Worm (Caenorhabditis elegans): ENCODE results near the gene stg-1.

Gene stg-1

ce11 chrII:10010914-10011313 lies 49.5 kb downstream of the stg-1 start:
- TF ChIP-seq ceh-19 (GFP tag; optimal IDR thresholded peaks at IDR 0.05): no peak
- no peak for TF ChIP-seq C08G9.2 (tag; optimal IDR thresholded peaks at IDR 0.05)
- TF ChIP-seq pha-2 (tag; optimal IDR thresholded peaks at IDR 0.05): no peak
- TF ChIP-seq sdc-2 (tag; optimal IDR thresholded peaks at IDR 0.05): no peak
- no peak for TF ChIP-seq hlh-15 (tag; optimal IDR thresholded peaks at IDR 0.05)
- no peak for TF ChIP-seq hlh-30 (tag; optimal IDR thresholded peaks at IDR 0.05; ENCODE audit: insufficient read depth)
- TF ChIP-seq pros-1 (tag; optimal IDR thresholded peaks at IDR 0.05): no peak
- no peak for TF ChIP-seq lim-6 (tag; optimal IDR thresholded peaks at IDR 0.05)
- no peak for TF ChIP-seq nfya-1 (tag; optimal IDR thresholded peaks at IDR 0.05)
- TF ChIP-seq pha-4 (tag; optimal IDR thresholded peaks at IDR 0.05): no peak
- TF ChIP-seq unc-42 (tag; optimal IDR thresholded peaks at IDR 0.05): no peak
- TF ChIP-seq ceh-22 (tag; optimal IDR thresholded peaks at IDR 0.05): no peak
- TF ChIP-seq odd-2 (tag; optimal IDR thresholded peaks at IDR 0.05): no peak
- TF ChIP-seq fkh-10 (GFP tag; optimal IDR thresholded peaks at IDR 0.05): no peak

ce11 chrII:10008552-10008951 lies 51.9 kb downstream of the stg-1 start:
- no peak for TF ChIP-seq ref-2 (tag; optimal IDR thresholded peaks at IDR 0.05)
- TF ChIP-seq eyg-1 (tag; optimal IDR thresholded peaks at IDR 0.05): no peak
- no peak for TF ChIP-seq ceh-31 (tag; optimal IDR thresholded peaks at IDR 0.05)
- TF ChIP-seq gmeb-2 (tag; optimal IDR thresholded peaks at IDR 0.05): no peak
- no peak for TF ChIP-seq nfya-1 (tag; optimal IDR thresholded peaks at IDR 0.05)

DNA sequence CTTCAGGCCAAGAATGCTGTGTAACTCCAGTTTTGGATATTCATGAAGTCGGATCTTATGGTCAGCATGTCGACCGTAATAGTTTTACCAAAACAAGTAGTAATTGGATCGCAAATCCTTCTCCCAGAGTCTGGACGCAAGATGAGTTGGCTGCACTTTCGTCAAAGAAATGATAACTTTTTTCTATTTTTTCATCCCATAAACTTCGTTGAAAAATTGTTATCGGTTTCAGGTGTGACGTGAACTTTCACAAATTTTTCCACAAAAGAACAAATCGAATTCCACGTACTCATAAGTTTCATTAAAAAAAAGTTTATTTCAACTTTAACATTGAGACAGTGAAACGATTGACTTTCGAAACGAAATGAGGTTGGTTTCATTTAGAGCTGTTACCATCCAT lies 52.5 kb downstream of the stg-1 start, which contains the start of gene ZK892.5:
Gene ZK892.5, plus strand, starts transcription at position 301 of the 400 bp plus-strand sequence.
- TF ChIP-seq C08G9.2 (tag; optimal IDR thresholded peaks at IDR 0.05) (no peak), ets-4 (tag; optimal IDR thresholded peaks at IDR 0.05) (no peak), ceh-45 (GFP tag; IDR thresholded peaks at IDR 0.05) (no peak), tbx-7 (tag; optimal IDR thresholded peaks at IDR 0.05) (no peak), syd-9 (tag; optimal IDR thresholded peaks at IDR 0.05) (no peak)

Data from whole organism, late embryonic.